Worm (Caenorhabditis elegans) whole organism, L3 larva: ENCODE measurements around the gene skr-6.
"Not testable (repeated sequence)": the region's sequence is repeated elsewhere in the genome, so short reads cannot be mapped to it uniquely, and the experiment has no call there.

Source experiments
- daf-12 ChIP-seq: fragments of 150-350 bp; optimal IDR thresholded peaks from 2 replicates; lab custom pipeline; 2014; ENCODE audit warnings: missing biosample characterization, missing genetic modification reagents, missing genetic modification characterization
- elt-2 ChIP-seq: sonication (generic microtip); optimal IDR thresholded peaks from 2 replicates; lab custom pipeline; 2016; ENCODE audit warnings: missing genetic modification reagents, mild to moderate bottlenecking, missing genetic modification characterization, missing compliant biosample characterization
- fos-1 ChIP-seq: fragments of 150-350 bp; optimal IDR thresholded peaks from 2 replicates; lab custom pipeline; 2014; ENCODE audit warnings: missing biosample characterization, missing genetic modification characterization
- nhr-23 ChIP-seq: fragments of 150-350 bp; optimal IDR thresholded peaks from 2 replicates; lab custom pipeline; 2014; ENCODE audit warnings: missing biosample characterization, missing genetic modification reagents, missing genetic modification characterization
- pha-4 ChIP-seq: fragments of 150-350 bp; optimal IDR thresholded peaks from 2 replicates; lab custom pipeline; 2014; ENCODE audit warnings: missing biosample characterization, missing genetic modification reagents, missing genetic modification characterization
- tbx-2 ChIP-seq: sonication (generic microtip); optimal IDR thresholded peaks from 2 replicates; lab custom pipeline; 2016; ENCODE audit warnings: mild to moderate bottlenecking, missing genetic modification characterization, missing compliant biosample characterization
- ztf-11 ChIP-seq: fragments of 150-350 bp; optimal IDR thresholded peaks from 2 replicates; lab custom pipeline; 2014; ENCODE audit warnings: missing biosample characterization, missing genetic modification characterization

DNA sequence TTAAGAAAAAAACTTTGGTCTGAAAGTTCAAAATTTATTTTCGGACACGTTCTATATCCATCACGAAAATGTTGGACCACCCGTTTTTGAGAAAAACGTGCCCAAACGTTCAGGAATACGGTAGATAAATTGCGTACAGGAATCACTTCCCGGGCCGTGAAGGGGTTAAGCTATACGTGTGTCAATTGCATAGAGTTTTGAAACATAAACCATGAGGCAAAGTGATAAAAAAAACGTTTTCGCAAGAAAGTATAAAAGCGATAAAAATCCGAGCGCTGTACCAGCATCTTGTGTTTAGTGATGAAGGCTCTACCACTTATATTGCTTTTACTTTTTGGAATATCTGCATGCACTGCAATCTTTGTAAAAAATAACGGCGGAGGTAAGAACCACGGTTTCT lies 32.6 kb upstream of the skr-6 start, which contains the start of gene Y51A2A.6:
- not testable (repeated sequence) for TF ChIP-seq ztf-11; fos-1 (tag; lab: Kevin White, UChicago); daf-12 (tag; lab: Kevin White, UChicago); tbx-2 (tag; lab: Kevin White, UChicago); elt-2 (tag; lab: Kevin White, UChicago); nhr-23; pha-4 (tag; lab: Kevin White, UChicago)
